Fruit fly (Drosophila melanogaster) whole organism, embryonic: ENCODE measurements around the gene CG33654.

Experiments used
- Aef1 ChIP-seq: fragments of 200-800 bp; sonication (Bioruptor generic); IDR thresholded peaks from 3 replicates; pipeline ENCODE4 v1.3.6; 2022; ENCODE audit warnings: missing biosample characterization, missing genetic modification characterization
- BEAF-32 ChIP-seq: fragments of 200-800 bp; sonication (Bioruptor generic); optimal IDR thresholded peaks from 3 replicates; lab custom pipeline; 2017; ENCODE audit warnings: missing biosample characterization, missing genetic modification characterization, mild to moderate bottlenecking, moderate library complexity, missing genetic modification reagents
- Bdp1 ChIP-seq: fragments of 200-800 bp; sonication (Bioruptor generic); optimal IDR thresholded peaks from 3 replicates; lab custom pipeline; 2016; ENCODE audit warnings: missing biosample characterization, missing genetic modification characterization
- BtbVII ChIP-seq: fragments of 200-800 bp; sonication (Bioruptor generic); optimal IDR thresholded peaks from 3 replicates; lab custom pipeline; 2017; ENCODE audit warnings: missing biosample characterization, mild to moderate bottlenecking, missing genetic modification characterization
- CG10366 ChIP-seq: fragments of 200-800 bp; sonication (Bioruptor generic); IDR thresholded peaks from 2 replicates; pipeline ENCODE4 v1.3.6; 2022; ENCODE audit warnings: missing biosample characterization, missing genetic modification characterization
- CG12236 ChIP-seq: fragments of 200-800 bp; sonication (Bioruptor generic); optimal IDR thresholded peaks from 2 replicates; lab custom pipeline; 2016; ENCODE audit warnings: missing biosample characterization, missing genetic modification characterization
- CG14050 ChIP-seq: fragments of 200-800 bp; sonication (Bioruptor generic); IDR thresholded peaks from 3 replicates; pipeline ENCODE4 v1.3.6; 2022; ENCODE audit warnings: missing biosample characterization, missing genetic modification characterization
- CG30403 ChIP-seq: fragments of 200-800 bp; sonication (Bioruptor generic); optimal IDR thresholded peaks from 3 replicates; lab custom pipeline; 2016; ENCODE audit warnings: missing biosample characterization, missing genetic modification characterization
- CG4328 ChIP-seq: fragments of 200-800 bp; sonication (Bioruptor generic); optimal IDR thresholded peaks from 3 replicates; lab custom pipeline; 2017; ENCODE audit warnings: missing biosample characterization, missing genetic modification reagents, missing genetic modification characterization
- CG4424 ChIP-seq: fragments of 200-800 bp; sonication (Bioruptor generic); optimal IDR thresholded peaks from 3 replicates; lab custom pipeline; 2016; ENCODE audit warnings: missing biosample characterization, missing genetic modification characterization
- CG6272 ChIP-seq: fragments of 200-800 bp; sonication (Bioruptor generic); IDR thresholded peaks from 2 replicates; pipeline ENCODE4 v1.3.6; 2022; ENCODE audit warnings: missing biosample characterization, missing genetic modification characterization
- CG7372 ChIP-seq: fragments of 200-800 bp; sonication (Bioruptor generic); IDR thresholded peaks from 2 replicates; pipeline ENCODE4 v1.3.6; 2022; ENCODE audit warnings: missing biosample characterization, missing genetic modification characterization
- D19A ChIP-seq: fragments of 200-800 bp; optimal IDR thresholded peaks from 3 replicates; lab custom pipeline; 2019; ENCODE audit warnings: missing biosample characterization, mild to moderate bottlenecking, missing genetic modification characterization, moderate library complexity
- D19B ChIP-seq: fragments of 200-800 bp; sonication (Bioruptor generic); optimal IDR thresholded peaks from 2 replicates; lab custom pipeline; 2017; ENCODE audit warnings: missing biosample characterization, mild to moderate bottlenecking, missing genetic modification characterization
- Dp ChIP-seq: fragments of 200-800 bp; sonication (Bioruptor generic); optimal IDR thresholded peaks from 2 replicates; lab custom pipeline; 2018; ENCODE audit warnings: missing biosample characterization, mild to moderate bottlenecking, missing genetic modification characterization, moderate library complexity
- Gug ChIP-seq: fragments of 200-800 bp; sonication (Bioruptor generic); IDR thresholded peaks from 4 replicates; pipeline ENCODE4 v1.3.6; 2022; ENCODE audit warnings: missing biosample characterization, missing genetic modification characterization
- H15 ChIP-seq: fragments of 200-800 bp; sonication (Bioruptor generic); IDR thresholded peaks from 3 replicates; pipeline ENCODE4 v1.3.6; 2022; ENCODE audit warnings: missing biosample characterization, missing genetic modification characterization
- Hey ChIP-seq: fragments of 200-800 bp; sonication (Bioruptor generic); optimal IDR thresholded peaks from 3 replicates; lab custom pipeline; 2018; ENCODE audit warnings: missing biosample characterization, mild to moderate bottlenecking, missing genetic modification characterization
- HmgZ ChIP-seq: fragments of 200-800 bp; sonication (Bioruptor generic); optimal IDR thresholded peaks from 2 replicates; lab custom pipeline; 2018; ENCODE audit warnings: missing biosample characterization, mild to moderate bottlenecking, missing genetic modification characterization
- NK7.1 ChIP-seq: fragments of 200-800 bp; sonication (Bioruptor generic); optimal IDR thresholded peaks from 3 replicates; lab custom pipeline; 2016; ENCODE audit warnings: missing biosample characterization, missing genetic modification characterization
- Pdp1 ChIP-seq, 2 experiments: fragments of 200-800 bp; sonication (Bioruptor generic); optimal IDR thresholded peaks; 3 replicates each; lab custom pipeline; 2016; ENCODE audit warnings: missing biosample characterization in 2 of 2, missing genetic modification characterization in 2 of 2, mild to moderate bottlenecking in 1 of 2, moderate library complexity in 1 of 2
- Scr ChIP-seq: fragments of 200-800 bp; sonication (Bioruptor generic); IDR thresholded peaks from 2 replicates; pipeline ENCODE4 v1.3.6; 2022; ENCODE audit warnings: missing biosample characterization, missing genetic modification characterization; ENCODE audit not compliant: partially characterized antibody
- Sry-β ChIP-seq: fragments of 200-800 bp; sonication (Bioruptor generic); optimal IDR thresholded peaks from 2 replicates; lab custom pipeline; 2018; ENCODE audit warnings: missing biosample characterization, mild to moderate bottlenecking, missing genetic modification characterization, moderate library complexity
- Stat92E ChIP-seq, 3 experiments: fragments of >200 bp in 2 of 3; fragments of 200-800 bp in 1 of 3; sonication (Bioruptor generic) in 1 of 3; optimal IDR thresholded peaks; 2 replicates each; lab custom pipeline; 2017 to 2019; ENCODE audit warnings: missing biosample characterization in 3 of 3, missing genetic modification characterization in 3 of 3, mild to moderate bottlenecking in 1 of 3, moderate library complexity in 1 of 3
- YL-1 ChIP-seq: fragments of 200-800 bp; sonication (Bioruptor generic); optimal IDR thresholded peaks from 3 replicates; lab custom pipeline; 2017; ENCODE audit warnings: missing biosample characterization, mild to moderate bottlenecking, missing genetic modification characterization
- bigmax ChIP-seq: fragments of 200-800 bp; sonication (Bioruptor generic); optimal IDR thresholded peaks from 2 replicates; lab custom pipeline; 2018; ENCODE audit warnings: missing biosample characterization, mild to moderate bottlenecking, missing genetic modification characterization
- bsh ChIP-seq, 2 experiments: fragments of 200-800 bp; sonication (Bioruptor generic); optimal IDR thresholded peaks; 2 replicates each; lab custom pipeline; 2017 to 2018; ENCODE audit warnings: mild to moderate bottlenecking in 2 of 2, missing biosample characterization in 2 of 2, missing genetic modification characterization in 2 of 2, moderate library complexity in 1 of 2
- btn ChIP-seq: fragments of 200-800 bp; sonication (Bioruptor generic); optimal IDR thresholded peaks from 2 replicates; lab custom pipeline; 2016; ENCODE audit warnings: missing biosample characterization, missing genetic modification characterization
- crc ChIP-seq: fragments of 200-800 bp; sonication (Bioruptor generic); optimal IDR thresholded peaks from 2 replicates; lab custom pipeline; 2016; ENCODE audit warnings: missing biosample characterization, missing genetic modification characterization
- disco-r ChIP-seq: fragments of 200-800 bp; sonication (Bioruptor generic); optimal IDR thresholded peaks from 2 replicates; lab custom pipeline; 2016; ENCODE audit warnings: missing biosample characterization, missing genetic modification characterization
- fru ChIP-seq: fragments of >200 bp; optimal IDR thresholded peaks from 2 replicates; lab custom pipeline; 2017
- gcm ChIP-seq: fragments of 200-800 bp; sonication (Bioruptor generic); optimal IDR thresholded peaks from 2 replicates; lab custom pipeline; 2019; ENCODE audit warnings: missing biosample characterization, mild to moderate bottlenecking, missing genetic modification characterization, moderate library complexity
- gsb-n ChIP-seq: fragments of 200-800 bp; sonication (Bioruptor generic); optimal IDR thresholded peaks from 3 replicates; lab custom pipeline; 2018; ENCODE audit warnings: missing biosample characterization, mild to moderate bottlenecking, missing genetic modification characterization
- h ChIP-seq: fragments of >200 bp; optimal IDR thresholded peaks from 2 replicates; lab custom pipeline; 2017
- insv ChIP-seq, 2 experiments: fragments of 200-800 bp; sonication (Bioruptor generic); optimal IDR thresholded peaks; 3 replicates each; lab custom pipeline; 2016 to 2018; ENCODE audit warnings: missing biosample characterization in 2 of 2, missing genetic modification characterization in 2 of 2
- jigr1 ChIP-seq: fragments of 200-800 bp; sonication (Bioruptor generic); IDR thresholded peaks from 3 replicates; pipeline ENCODE4 v1.3.6; 2022; ENCODE audit warnings: missing biosample characterization, missing genetic modification characterization
- kay ChIP-seq: fragments of 200-800 bp; sonication (Bioruptor generic); optimal IDR thresholded peaks from 2 replicates; lab custom pipeline; 2016; ENCODE audit warnings: missing biosample characterization, missing genetic modification characterization
- lilli ChIP-seq: fragments of 200-800 bp; sonication (Bioruptor generic); optimal IDR thresholded peaks from 3 replicates; lab custom pipeline; 2016; ENCODE audit warnings: missing biosample characterization, missing genetic modification characterization
- luna ChIP-seq: fragments of 200-800 bp; sonication (Bioruptor generic); optimal IDR thresholded peaks from 2 replicates; lab custom pipeline; 2016; ENCODE audit warnings: missing biosample characterization, missing genetic modification characterization
- pros ChIP-seq: fragments of 200-800 bp; sonication (Bioruptor generic); optimal IDR thresholded peaks from 3 replicates; lab custom pipeline; 2019; ENCODE audit warnings: missing biosample characterization, mild to moderate bottlenecking, missing genetic modification characterization, moderate library complexity
- pzg ChIP-seq: fragments of 200-800 bp; sonication (Bioruptor generic); optimal IDR thresholded peaks from 3 replicates; lab custom pipeline; 2018; ENCODE audit warnings: missing biosample characterization, mild to moderate bottlenecking, missing genetic modification characterization, moderate library complexity
- ro ChIP-seq: fragments of 200-800 bp; sonication (Bioruptor generic); IDR thresholded peaks from 2 replicates; pipeline ENCODE4 v1.3.6; 2022; ENCODE audit warnings: missing biosample characterization, missing genetic modification characterization
- schlank ChIP-seq: fragments of 200-800 bp; sonication (Bioruptor generic); optimal IDR thresholded peaks from 2 replicates; lab custom pipeline; 2018; ENCODE audit warnings: missing biosample characterization, mild to moderate bottlenecking, missing genetic modification characterization
- sens-2 ChIP-seq: fragments of 200-800 bp; sonication (Bioruptor generic); IDR thresholded peaks from 2 replicates; pipeline ENCODE4 v1.3.6; 2022; ENCODE audit warnings: missing biosample characterization, missing genetic modification characterization
- sob ChIP-seq: fragments of 200-800 bp; sonication (Bioruptor generic); IDR thresholded peaks from 2 replicates; pipeline ENCODE4 v1.3.6; 2022; ENCODE audit warnings: missing biosample characterization, missing genetic modification characterization
- ssp ChIP-seq: fragments of 200-800 bp; sonication (Bioruptor generic); IDR thresholded peaks from 2 replicates; pipeline ENCODE4 v1.3.6; 2022; ENCODE audit warnings: missing biosample characterization, missing genetic modification characterization
- stc ChIP-seq: fragments of 200-800 bp; sonication (Bioruptor generic); IDR thresholded peaks from 2 replicates; pipeline ENCODE4 v1.3.6; 2022; ENCODE audit warnings: missing biosample characterization, missing genetic modification characterization
- trem ChIP-seq: fragments of 200-800 bp; optimal IDR thresholded peaks from 3 replicates; lab custom pipeline; 2019; ENCODE audit warnings: missing biosample characterization, mild to moderate bottlenecking, missing genetic modification characterization, moderate library complexity
- usp ChIP-seq: fragments of >200 bp; optimal IDR thresholded peaks from 2 replicates; lab custom pipeline; 2017; ENCODE audit warnings: missing biosample characterization, missing genetic modification characterization
- vnd ChIP-seq: fragments of 200-800 bp; sonication (Bioruptor generic); IDR thresholded peaks from 3 replicates; pipeline ENCODE4 v1.3.6; 2022; ENCODE audit warnings: missing biosample characterization, missing genetic modification characterization; ENCODE audit not compliant: partially characterized antibody
- wor ChIP-seq: fragments of 200-800 bp; sonication (Bioruptor generic); IDR thresholded peaks from 2 replicates; pipeline ENCODE4 v1.3.6; 2022; ENCODE audit warnings: missing biosample characterization, missing genetic modification characterization
- zen2 ChIP-seq: fragments of 200-800 bp; sonication (Bioruptor generic); IDR thresholded peaks from 3 replicates; pipeline ENCODE4 v1.3.6; 2022; ENCODE audit warnings: missing biosample characterization, missing genetic modification characterization; ENCODE audit not compliant: partially characterized antibody

Gene CG33654

dm6 chr3R:9600558-9600959 is 17.5 kb upstream of the CG33654 start (continued):
- TF ChIP-seq CG4424 (GFP tag; lab: Kevin White, UChicago) = peak; percentile 28
- no peak for TF ChIP-seq btn (GFP tag; lab: Kevin White, UChicago)
- no peak for TF ChIP-seq bigmax (GFP tag; lab: Kevin White, UChicago)
- TF ChIP-seq Sry-β (GFP tag; lab: Kevin White, UChicago) = no peak
- peak in 1 of 2 experiments; percentile 7 for TF ChIP-seq Pdp1 (GFP tag; optimal IDR thresholded peaks at IDR 0.05; lab: Kevin White, UChicago)
- no peak for TF ChIP-seq insv (GFP tag; optimal IDR thresholded peaks at IDR 0.05; lab: Kevin White, UChicago)
- TF ChIP-seq stc (GFP tag; lab: Robert Waterston, UW) = 0 out of 2 replicates have a peak, but pooled peaks have one; percentile 37
- no peak for TF ChIP-seq ssp
- TF ChIP-seq CG10366 (GFP tag; lab: Robert Waterston, UW) = no peak
- peak; percentile 41 for TF ChIP-seq D19B (GFP tag; lab: Kevin White, UChicago)
- TF ChIP-seq Scr (GFP tag; lab: Robert Waterston, UW) = no peak
- no peak for TF ChIP-seq zen2 (GFP tag; lab: Robert Waterston, UW)
- peak; percentile 28 for TF ChIP-seq CG4328 (GFP tag; lab: Kevin White, UChicago)
- TF ChIP-seq Aef1 = peak; percentile 26; the same call in 1 of the 3 replicates
- TF ChIP-seq h (lab: Kevin White, UChicago) = no peak
- TF ChIP-seq trem = peak; percentile 4
- 0 out of 2 replicates have a peak, but pooled peaks have one; percentile 38 for TF ChIP-seq sob (GFP tag; lab: Robert Waterston, UW)
- no peak for TF ChIP-seq Stat92E (GFP tag; optimal IDR thresholded peaks at IDR 0.05; lab: Kevin White, UChicago)
- TF ChIP-seq usp (GFP tag; lab: Kevin White, UChicago) = no peak
- no peak for TF ChIP-seq sens-2 (GFP tag; lab: Robert Waterston, UW)
- peak; percentile 25 for TF ChIP-seq lilli (GFP tag; lab: Kevin White, UChicago)
- no peak for TF ChIP-seq pros
- TF ChIP-seq NK7.1 = no peak
- no peak for TF ChIP-seq CG6272 (GFP tag; lab: Robert Waterston, UW)
- no peak for TF ChIP-seq CG12236
- peak; percentile 21 for TF ChIP-seq gcm (GFP tag; lab: Kevin White, UChicago)
- peak; percentile 25 for TF ChIP-seq CG30403 (GFP tag; lab: Kevin White, UChicago)
- no peak for TF ChIP-seq fru
- peak; percentile 39 for TF ChIP-seq D19A (tag; lab: Kevin White, UChicago)
- no peak for TF ChIP-seq schlank (tag; lab: Kevin White, UChicago)
- no peak for TF ChIP-seq ro
- peak; percentile 24; the same call in 1 of the 2 replicates for TF ChIP-seq CG7372 (GFP tag; lab: Robert Waterston, UW)
- TF ChIP-seq HmgZ (tag; lab: Kevin White, UChicago) = no peak
- no peak for TF ChIP-seq luna (GFP tag; lab: Kevin White, UChicago)
- no peak for TF ChIP-seq Dp (GFP tag; lab: Kevin White, UChicago)
- TF ChIP-seq vnd (GFP tag; lab: Robert Waterston, UW) = no peak
- no peak for TF ChIP-seq CG14050 (GFP tag; lab: Robert Waterston, UW)
- TF ChIP-seq Gug = no peak
- no peak for TF ChIP-seq Bdp1 (GFP tag; lab: Kevin White, UChicago)
- no peak for TF ChIP-seq BEAF-32 (GFP tag; lab: Kevin White, UChicago)
- TF ChIP-seq H15 (GFP tag; lab: Robert Waterston, UW) = no peak
- peak; percentile 16 for TF ChIP-seq gsb-n
- peak; percentile 43 for TF ChIP-seq kay (GFP tag; lab: Kevin White, UChicago)
- TF ChIP-seq YL-1 (GFP tag; lab: Kevin White, UChicago) = no peak
- peak in 1 of 2 experiments; percentile 40 for TF ChIP-seq bsh (GFP tag; optimal IDR thresholded peaks at IDR 0.05; lab: Kevin White, UChicago)
- TF ChIP-seq BtbVII (GFP tag; lab: Kevin White, UChicago) = peak; percentile 78
- TF ChIP-seq Hey (tag; lab: Kevin White, UChicago) = no peak
- TF ChIP-seq jigr1 (GFP tag; lab: Robert Waterston, UW) = no peak
- TF ChIP-seq disco-r (GFP tag; lab: Kevin White, UChicago) = no peak
- TF ChIP-seq wor (GFP tag; lab: Robert Waterston, UW) = no peak
- no peak for TF ChIP-seq crc (GFP tag; lab: Kevin White, UChicago)
- TF ChIP-seq pzg (GFP tag; lab: Kevin White, UChicago) = no peak
